Fruit fly (Drosophila melanogaster): ENCODE results near the gene mldr.
A peak's percentile ranks its signal among the peaks of the same experiment; 100 is the strongest.

Gene mldr

dm6 chrX:6267745-6268582 lies 23.1 kb upstream of the mldr start, which contains the start of gene Spt6:
Gene Spt6 (plus strand): TSS chrX:6267797.
- no peak for TF ChIP-seq usp (GFP tag; optimal IDR thresholded peaks at IDR 0.05)
- no peak for TF ChIP-seq EcR (GFP tag; optimal IDR thresholded peaks at IDR 0.05)

dm6 chrX:6276590-6276989 lies 14.5 kb upstream of the mldr start, which contains the start of gene CG3566:
Gene CG3566 (minus strand): TSS chrX:6276724.
- TF ChIP-seq psq (optimal IDR thresholded peaks at IDR 0.05) (no peak), pan (optimal IDR thresholded peaks at IDR 0.05) (no peak), CG8478 (optimal IDR thresholded peaks at IDR 0.05) (no peak), usp (GFP tag; optimal IDR thresholded peaks at IDR 0.05) (no peak), Dll (optimal IDR thresholded peaks at IDR 0.05) (no peak), EcR (GFP tag; optimal IDR thresholded peaks at IDR 0.05) (no peak)

dm6 chrX:6278879-6279628 lies 12.0 kb upstream of the mldr start:
- TF ChIP-seq Dll (optimal IDR thresholded peaks at IDR 0.05), result no peak
- peak; percentile 69 for TF ChIP-seq CG8478 (optimal IDR thresholded peaks at IDR 0.05)
- no peak for TF ChIP-seq pan (optimal IDR thresholded peaks at IDR 0.05)
- TF ChIP-seq EcR (GFP tag; optimal IDR thresholded peaks at IDR 0.05), result no peak

dm6 chrX:6279629-6280073 lies 11.5 kb upstream of the mldr start, which contains the start of gene Ubi-p5E:
Gene Ubi-p5E (minus strand): TSS chrX:6279647.
- TF ChIP-seq Dll (optimal IDR thresholded peaks at IDR 0.05) (no peak), usp (GFP tag; optimal IDR thresholded peaks at IDR 0.05) (no peak), psq (optimal IDR thresholded peaks at IDR 0.05) (no peak)

- TF ChIP-seq CG8478 (optimal IDR thresholded peaks at IDR 0.05), result no peak
- no peak for TF ChIP-seq Dll (optimal IDR thresholded peaks at IDR 0.05)
- no peak for TF ChIP-seq pan (optimal IDR thresholded peaks at IDR 0.05)
- TF ChIP-seq EcR (GFP tag; optimal IDR thresholded peaks at IDR 0.05), result no peak
- TF ChIP-seq psq (optimal IDR thresholded peaks at IDR 0.05), result no peak
- no peak for TF ChIP-seq usp (GFP tag; optimal IDR thresholded peaks at IDR 0.05)
Measured at dm6 chrX:6283470-6283869, 7.6 kb upstream of the mldr start, which contains the start of gene CG11700. Gene CG11700 (minus strand): TSS chrX:6283575.

dm6 chrX:6287842-6288241 lies 3.3 kb upstream of the mldr start, which contains the start of the genes Top3beta and wuho:
Gene Top3beta (minus strand): TSS chrX:6287990.
Gene wuho (plus strand): TSS chrX:6288100.
- TF ChIP-seq pan (optimal IDR thresholded peaks at IDR 0.05), result no peak

dm6 chrX:6294243-6294642 lies 3.1 kb downstream of the mldr start, which contains the start of gene CG15892:
Gene CG15892 (minus strand): TSS chrX:6294343.
- TF ChIP-seq Dll (optimal IDR thresholded peaks at IDR 0.05) (no peak), usp (GFP tag; optimal IDR thresholded peaks at IDR 0.05) (no peak), pan (optimal IDR thresholded peaks at IDR 0.05) (no peak), psq (optimal IDR thresholded peaks at IDR 0.05) (no peak), CG8478 (optimal IDR thresholded peaks at IDR 0.05) (no peak), EcR (GFP tag; optimal IDR thresholded peaks at IDR 0.05) (no peak)

- TF ChIP-seq EcR (GFP tag; optimal IDR thresholded peaks at IDR 0.05) (no peak), pan (optimal IDR thresholded peaks at IDR 0.05) (no peak), usp (GFP tag; optimal IDR thresholded peaks at IDR 0.05) (no peak), Dll (optimal IDR thresholded peaks at IDR 0.05) (no peak), CG8478 (optimal IDR thresholded peaks at IDR 0.05) (no peak), psq (optimal IDR thresholded peaks at IDR 0.05) (no peak)
Measured at dm6 chrX:6295129-6295539, 4.0 kb downstream of the mldr start, which contains the start of the genes CG15891 and CG3815. Gene CG15891 (minus strand): TSS chrX:6295345. Gene CG3815 (plus strand): TSS chrX:6295389.

dm6 chrX:6301052-6301451 lies 9.9 kb downstream of the mldr start, which contains the start of gene CG12219:
Gene CG12219 (minus strand): TSS chrX:6301285.
- TF ChIP-seq CG8478 (optimal IDR thresholded peaks at IDR 0.05) (no peak), usp (GFP tag; optimal IDR thresholded peaks at IDR 0.05) (no peak)

dm6 chrX:6303196-6303595 lies 12.1 kb downstream of the mldr start:
- TF ChIP-seq EcR (GFP tag; optimal IDR thresholded peaks at IDR 0.05), result no peak
- TF ChIP-seq pan (optimal IDR thresholded peaks at IDR 0.05), result no peak
- TF ChIP-seq CG8478 (optimal IDR thresholded peaks at IDR 0.05), result no peak
- TF ChIP-seq psq (optimal IDR thresholded peaks at IDR 0.05), result no peak

dm6 chrX:6303675-6304074 lies 12.6 kb downstream of the mldr start, which contains the start of gene CG3823:
Gene CG3823 (plus strand): TSS chrX:6303975.
- TF ChIP-seq CG8478 (optimal IDR thresholded peaks at IDR 0.05), result no peak
- TF ChIP-seq pan (optimal IDR thresholded peaks at IDR 0.05), result no peak
- TF ChIP-seq Dll (optimal IDR thresholded peaks at IDR 0.05), result no peak
- TF ChIP-seq EcR (GFP tag; optimal IDR thresholded peaks at IDR 0.05), result no peak
- TF ChIP-seq psq (optimal IDR thresholded peaks at IDR 0.05), result no peak
- TF ChIP-seq usp (GFP tag; optimal IDR thresholded peaks at IDR 0.05), result no peak

dm6 chrX:6304203-6304602 lies 13.1 kb downstream of the mldr start:
- TF ChIP-seq EcR (GFP tag; optimal IDR thresholded peaks at IDR 0.05) (no peak), pan (optimal IDR thresholded peaks at IDR 0.05) (no peak), Dll (optimal IDR thresholded peaks at IDR 0.05) (no peak), CG8478 (optimal IDR thresholded peaks at IDR 0.05) (no peak), psq (optimal IDR thresholded peaks at IDR 0.05) (no peak), usp (GFP tag; optimal IDR thresholded peaks at IDR 0.05) (no peak)

Data from whole organism.